Worm (Caenorhabditis elegans): ENCODE data around the gene F47F2.3.

The F47F2.3 gene

DNA sequence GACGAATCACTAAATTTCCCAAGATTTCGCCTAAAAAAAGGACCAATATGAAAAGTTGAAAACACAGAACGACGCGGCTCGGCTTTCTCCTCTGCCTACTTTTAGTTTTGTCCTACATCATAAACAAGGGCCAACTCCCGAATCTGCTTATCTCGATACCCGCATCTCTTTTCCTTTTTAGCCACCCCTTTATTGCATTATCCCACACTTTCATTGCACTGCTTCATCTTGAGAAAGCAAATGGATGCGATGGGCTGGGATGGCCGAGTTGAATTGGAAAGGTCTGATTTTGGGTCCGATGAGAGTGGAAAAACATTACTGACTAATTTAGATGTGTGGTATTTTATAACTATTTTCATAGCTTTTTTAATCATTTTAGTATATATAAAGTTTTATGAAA is 39.8 kb downstream of the F47F2.3 start:
- no peak for TF ChIP-seq unc-62 (GFP tag; optimal IDR thresholded peaks at IDR 0.05)

DNA sequence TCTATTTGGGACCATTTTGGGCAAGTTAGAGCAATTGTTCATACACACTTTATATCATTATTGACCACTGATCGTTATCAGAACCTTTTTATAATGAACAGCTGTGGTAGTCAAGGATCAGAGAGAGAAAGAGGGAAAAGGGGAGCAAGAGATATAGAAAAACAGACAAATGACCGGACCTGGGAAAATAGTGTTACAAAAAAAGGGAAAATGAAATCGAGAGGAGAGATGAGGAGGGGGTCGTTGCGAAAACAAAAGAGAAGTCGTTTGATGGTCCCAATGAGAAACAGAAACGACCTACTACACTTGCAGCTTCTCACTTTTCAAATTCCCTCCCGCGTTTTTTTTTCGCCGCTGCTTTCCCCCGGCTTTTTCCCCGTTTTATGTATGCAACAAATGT is 41.6 kb downstream of the F47F2.3 start:
- no peak for TF ChIP-seq unc-62 (GFP tag; optimal IDR thresholded peaks at IDR 0.05)
